Worm (Caenorhabditis elegans) whole organism, young adult: ENCODE measurements around the gene szy-4.
A peak's percentile ranks its signal among the peaks of the same experiment; 100 is the strongest.

ENCODE experiments used
- B0336.3 ChIP-seq: fragments of 200-800 bp; sonication (Bioruptor generic); IDR thresholded peaks from 2 replicates; pipeline ENCODE4 v1.3.6; 2022; ENCODE audit warnings: missing genetic modification characterization, missing compliant biosample characterization
- D2030.7 ChIP-seq: fragments of 200-800 bp; sonication (Bioruptor generic); IDR thresholded peaks from 2 replicates; pipeline ENCODE4 v1.3.6; 2022; ENCODE audit warnings: missing genetic modification reagents, missing genetic modification characterization, missing compliant biosample characterization
- F22D6.2 ChIP-seq: sonication (generic microtip); optimal IDR thresholded peaks from 2 replicates; lab custom pipeline; 2016; ENCODE audit warnings: mild to moderate bottlenecking, missing genetic modification characterization, missing compliant biosample characterization
- F23B12.7 ChIP-seq: sonication (generic microtip); optimal IDR thresholded peaks from 2 replicates; lab custom pipeline; 2017; ENCODE audit warnings: missing genetic modification characterization, mild to moderate bottlenecking, missing compliant biosample characterization, antibody characterized with exemption, moderate library complexity; ENCODE audit not compliant: insufficient read depth
- F57C9.4 ChIP-seq: sonication (generic microtip); optimal IDR thresholded peaks from 2 replicates; lab custom pipeline; 2017; ENCODE audit warnings: mild to moderate bottlenecking, missing genetic modification characterization, missing compliant biosample characterization
- Y53F4B.3 ChIP-seq: fragments of 200-800 bp; sonication (Bioruptor generic); IDR thresholded peaks from 2 replicates; pipeline ENCODE4 v1.3.6; 2022; ENCODE audit warnings: missing genetic modification reagents, missing genetic modification characterization, missing compliant biosample characterization
- ama-1 ChIP-seq, 3 experiments: fragments of 150-350 bp in 1 of 3; sonication (generic microtip) in 2 of 3; optimal IDR thresholded peaks; 2 replicates each; lab custom pipeline; 2014 to 2018; ENCODE audit warnings: missing biosample characterization in 2 of 3, missing genetic modification characterization in 2 of 3, missing genetic modification reagents in 2 of 3
- atf-7 ChIP-seq: sonication (generic microtip); optimal IDR thresholded peaks from 2 replicates; lab custom pipeline; 2017; ENCODE audit warnings: mild to moderate bottlenecking, missing genetic modification characterization, missing compliant biosample characterization
- ccch-3 ChIP-seq: fragments of 200-800 bp; sonication (Bioruptor generic); optimal IDR thresholded peaks from 2 replicates; lab custom pipeline; 2018; ENCODE audit warnings: mild to moderate bottlenecking, missing genetic modification characterization, missing compliant biosample characterization
- dox-1 ChIP-seq: fragments of 200-800 bp; sonication (Bioruptor generic); IDR thresholded peaks from 2 replicates; pipeline ENCODE4 v1.3.6; 2022; ENCODE audit warnings: missing genetic modification reagents, missing genetic modification characterization, missing compliant biosample characterization
- dpff-1 ChIP-seq: sonication (generic microtip); optimal IDR thresholded peaks from 2 replicates; lab custom pipeline; 2017; ENCODE audit warnings: mild to moderate bottlenecking, missing genetic modification characterization, missing compliant biosample characterization
- dpl-1 ChIP-seq: fragments of 150-350 bp; optimal IDR thresholded peaks from 2 replicates; lab custom pipeline; 2014; ENCODE audit warnings: missing biosample characterization, missing genetic modification reagents, missing genetic modification characterization
- efl-1 ChIP-seq: fragments of 150-350 bp; optimal IDR thresholded peaks from 2 replicates; lab custom pipeline; 2014; ENCODE audit warnings: missing biosample characterization, missing genetic modification reagents, missing genetic modification characterization
- egl-44 ChIP-seq: fragments of 200-800 bp; sonication (Bioruptor generic); IDR thresholded peaks from 2 replicates; pipeline ENCODE4 v1.3.6; 2022; ENCODE audit warnings: missing genetic modification reagents, missing genetic modification characterization, missing compliant biosample characterization
- ekl-4 ChIP-seq: fragments of 200-800 bp; sonication (Bioruptor generic); IDR thresholded peaks from 2 replicates; pipeline ENCODE4 v1.3.6; 2022; ENCODE audit warnings: missing genetic modification reagents, missing genetic modification characterization, missing compliant biosample characterization
- hmg-20 ChIP-seq: fragments of 200-800 bp; sonication (Bioruptor generic); IDR thresholded peaks from 2 replicates; pipeline ENCODE4 v1.3.6; 2022; ENCODE audit warnings: missing genetic modification reagents, missing genetic modification characterization, missing compliant biosample characterization
- lsl-1 ChIP-seq: fragments of 200-800 bp; sonication (Bioruptor generic); optimal IDR thresholded peaks from 2 replicates; lab custom pipeline; 2018; ENCODE audit warnings: mild to moderate bottlenecking, missing genetic modification characterization, moderate library complexity, missing compliant biosample characterization
- lsy-27 ChIP-seq: sonication (generic microtip); optimal IDR thresholded peaks from 2 replicates; lab custom pipeline; 2017; ENCODE audit warnings: missing genetic modification characterization, mild to moderate bottlenecking, missing compliant biosample characterization, antibody characterized with exemption, missing genotype, borderline replicate concordance; ENCODE audit not compliant: insufficient read depth
- madf-3 ChIP-seq: fragments of 200-800 bp; sonication (Bioruptor generic); IDR thresholded peaks from 2 replicates; pipeline ENCODE4 v1.3.6; 2022; ENCODE audit warnings: missing genetic modification reagents, missing genetic modification characterization, missing compliant biosample characterization
- nhr-120 ChIP-seq: fragments of 200-800 bp; sonication (Bioruptor generic); IDR thresholded peaks from 2 replicates; pipeline ENCODE4 v1.3.6; 2022; ENCODE audit warnings: missing genetic modification characterization, missing compliant biosample characterization
- nhr-90 ChIP-seq: sonication (generic microtip); optimal IDR thresholded peaks from 2 replicates; lab custom pipeline; 2016; ENCODE audit warnings: missing genotype, mild to moderate bottlenecking, missing genetic modification characterization, missing compliant biosample characterization
- pbrm-1 ChIP-seq: fragments of 200-800 bp; sonication (Bioruptor generic); IDR thresholded peaks from 2 replicates; pipeline ENCODE4 v1.3.6; 2022; ENCODE audit warnings: missing genetic modification reagents, missing genetic modification characterization, missing compliant biosample characterization
- rpc-1 ChIP-seq, 2 experiments: fragments of 150-350 bp in 1 of 2; sonication (generic microtip) in 1 of 2; optimal IDR thresholded peaks; 2 replicates each; lab custom pipeline; 2014 to 2018; ENCODE audit warnings: missing biosample characterization in 1 of 2, missing genetic modification characterization in 1 of 2, missing genetic modification reagents in 1 of 2, missing genotype in 1 of 2
- sea-2 ChIP-seq: fragments of 200-800 bp; sonication (Bioruptor generic); IDR thresholded peaks from 2 replicates; pipeline ENCODE4 v1.3.6; 2022; ENCODE audit warnings: missing genetic modification characterization, missing compliant biosample characterization
- snpc-1.1 ChIP-seq: sonication (generic microtip); optimal IDR thresholded peaks from 2 replicates; lab custom pipeline; 2017; ENCODE audit warnings: missing genetic modification characterization, mild to moderate bottlenecking, missing compliant biosample characterization, antibody characterized with exemption, moderate library complexity, missing genotype, missing genetic modification reagents; ENCODE audit not compliant: insufficient read depth
- snpc-3.4 ChIP-seq: sonication (generic microtip); optimal IDR thresholded peaks from 2 replicates; lab custom pipeline; 2017; ENCODE audit warnings: missing genetic modification characterization, mild to moderate bottlenecking, missing compliant biosample characterization, antibody characterized with exemption, moderate library complexity, missing genotype, missing genetic modification reagents
- tbp1 ChIP-seq: fragments of 200-800 bp; sonication (Bioruptor generic); optimal IDR thresholded peaks from 2 replicates; lab custom pipeline; 2018; ENCODE audit warnings: mild to moderate bottlenecking, missing genetic modification characterization, missing compliant biosample characterization
- unc-130 ChIP-seq: sonication (generic microtip); optimal IDR thresholded peaks from 2 replicates; lab custom pipeline; 2016; ENCODE audit warnings: missing genetic modification reagents, missing genetic modification characterization, missing compliant biosample characterization
- xnd-1 ChIP-seq: sonication (generic microtip); optimal IDR thresholded peaks from 2 replicates; lab custom pipeline; 2016; ENCODE audit warnings: missing genotype, missing genetic modification reagents, missing genetic modification characterization, missing compliant biosample characterization
- ztf-26 ChIP-seq: sonication (generic microtip); optimal IDR thresholded peaks from 2 replicates; lab custom pipeline; 2017; ENCODE audit warnings: missing genetic modification characterization, missing compliant biosample characterization
- ztf-28 ChIP-seq: fragments of 200-800 bp; sonication (Bioruptor generic); IDR thresholded peaks from 2 replicates; pipeline ENCODE4 v1.3.6; 2022; ENCODE audit warnings: missing genetic modification reagents, missing genetic modification characterization, missing compliant biosample characterization
- ztf-6 ChIP-seq: fragments of 200-800 bp; sonication (Bioruptor generic); IDR thresholded peaks from 2 replicates; pipeline ENCODE4 v1.3.6; 2022; ENCODE audit warnings: missing genetic modification reagents, missing genetic modification characterization, missing compliant biosample characterization

The szy-4 gene

ce11 chrII:6196875-6197274 lies 1.6 kb upstream of the szy-4 start, which contains the start of the genes rbmx-2 and C30B5.2:
Gene rbmx-2, minus strand, starts transcription at chrII:6196948.
Gene C30B5.2, plus strand, starts transcription at chrII:6197180.
- TF ChIP-seq egl-44 (GFP tag; lab: Robert Waterston, UW), result no peak
- TF ChIP-seq F22D6.2 (tag; lab: Kevin White, UChicago), result no peak
- peak; percentile 23; the same call in 1 of the 2 replicates for TF ChIP-seq D2030.7 (GFP tag; lab: Robert Waterston, UW)
- peak; percentile 24 for TF ChIP-seq tbp1 (GFP tag; lab: Kevin White, UChicago)
- peak; percentile 37; the same call in 1 of the 2 replicates for TF ChIP-seq pbrm-1 (GFP tag; lab: Robert Waterston, UW)
- peak; percentile 92 for TF ChIP-seq F23B12.7 (tag; lab: Kevin White, UChicago)
- no peak for TF ChIP-seq Y53F4B.3 (GFP tag; lab: Robert Waterston, UW)
- TF ChIP-seq snpc-1.1 (tag; lab: Kevin White, UChicago), result no peak
- peak; percentile 20 for TF ChIP-seq snpc-3.4 (tag; lab: Kevin White, UChicago)
- peak; percentile 60 for TF ChIP-seq lsl-1 (GFP tag; lab: Kevin White, UChicago)
- no peak for TF ChIP-seq ztf-28 (GFP tag; lab: Robert Waterston, UW)
- peak; percentile 7 for TF ChIP-seq lsy-27 (tag; lab: Kevin White, UChicago)
- no peak for TF ChIP-seq ekl-4

ce11 chrII:6199010-6199409 lies 514 bp downstream of the szy-4 start:
- TF ChIP-seq ztf-6 (GFP tag; lab: Robert Waterston, UW) (no peak), madf-3 (GFP tag; lab: Robert Waterston, UW) (0 out of 2 replicates have a peak, but pooled peaks have one; percentile 56)

- no peak for TF ChIP-seq atf-7 (tag; lab: Kevin White, UChicago)
- TF ChIP-seq F22D6.2 (tag; lab: Kevin White, UChicago), result no peak
- no peak for TF ChIP-seq nhr-120 (GFP tag; lab: Robert Waterston, UW)
- TF ChIP-seq dpl-1 (GFP tag; lab: Kevin White, UChicago), result no peak
These were observed 4.4 kb downstream of the szy-4 start, which contains the start of gene C30B5.17 for ce11 chrII:6202910-6203309. Gene C30B5.17, minus strand, starts transcription at chrII:6203010.

- TF ChIP-seq ama-1 (optimal IDR thresholded peaks at IDR 0.05; lab: Kevin White, UChicago) (no peak), ama-1 (GFP tag; optimal IDR thresholded peaks at IDR 0.05; lab: Kevin White, UChicago) (no peak), ccch-3 (GFP tag; lab: Kevin White, UChicago) (no peak), ekl-4 (no peak), lsy-27 (tag; lab: Kevin White, UChicago) (no peak), rpc-1 (optimal IDR thresholded peaks at IDR 0.05; lab: Kevin White, UChicago) (no peak), rpc-1 (tag; optimal IDR thresholded peaks at IDR 0.05; lab: Kevin White, UChicago) (no peak), ztf-26 (tag; lab: Kevin White, UChicago) (no peak), B0336.3 (no peak), efl-1 (no peak), xnd-1 (tag; lab: Kevin White, UChicago) (no peak), hmg-20 (no peak)
- TF ChIP-seq, all 124 proteins: peak for 0
These were observed 8.8 kb downstream of the szy-4 start for ce11 chrII:6207252-6207651.

ce11 chrII:6208116-6208515 lies 9.6 kb downstream of the szy-4 start, which contains the start of gene daf-37:
Gene daf-37, minus strand, starts transcription at chrII:6208216.
- no peak for TF ChIP-seq F57C9.4 (tag; lab: Kevin White, UChicago)

ce11 chrII:6219346-6219745 lies 20.9 kb downstream of the szy-4 start, which contains the start of gene mks-2:
Gene mks-2, minus strand, starts transcription at chrII:6219446.
- no peak for TF ChIP-seq dox-1 (GFP tag; lab: Robert Waterston, UW)
- TF ChIP-seq unc-130 (GFP tag; lab: Kevin White, UChicago), result no peak
- TF ChIP-seq ccch-3 (GFP tag; lab: Kevin White, UChicago), result no peak
- TF ChIP-seq nhr-90, result no peak
- TF ChIP-seq sea-2, result no peak
- TF ChIP-seq ama-1 (optimal IDR thresholded peaks at IDR 0.05; lab: Kevin White, UChicago), result no peak
- no peak for TF ChIP-seq ama-1 (GFP tag; optimal IDR thresholded peaks at IDR 0.05; lab: Kevin White, UChicago)
- no peak for TF ChIP-seq dpff-1
